Worm (Caenorhabditis elegans) whole organism, mixed stage, embryonic: ENCODE results near the gene F58A4.2.

Source experiments
- M03D4.4 ChIP-seq: sonication (generic microtip); optimal IDR thresholded peaks from 2 replicates; lab custom pipeline; 2017; ENCODE audit warnings: mild to moderate bottlenecking, missing genetic modification characterization, missing compliant biosample characterization
- bed-3 ChIP-seq: fragments of 200-800 bp; sonication (Bioruptor generic); optimal IDR thresholded peaks from 3 replicates; lab custom pipeline; 2018; ENCODE audit warnings: mild to moderate bottlenecking, missing genetic modification characterization, moderate library complexity, missing compliant biosample characterization
- blmp-1 ChIP-seq: fragments of 150-350 bp; optimal IDR thresholded peaks from 2 replicates; lab custom pipeline; 2014; ENCODE audit warnings: missing biosample characterization, missing genetic modification characterization
- ceh-39 ChIP-seq: fragments of 150-350 bp; optimal IDR thresholded peaks from 2 replicates; lab custom pipeline; 2014; ENCODE audit warnings: missing biosample characterization, missing genetic modification characterization
- ceh-43 ChIP-seq: fragments of 200-800 bp; sonication (Bioruptor generic); optimal IDR thresholded peaks from 2 replicates; lab custom pipeline; 2018; ENCODE audit warnings: mild to moderate bottlenecking, missing genetic modification characterization, moderate library complexity, missing compliant biosample characterization
- ceh-83 ChIP-seq: fragments of 200-800 bp; sonication (Bioruptor generic); optimal IDR thresholded peaks from 2 replicates; lab custom pipeline; 2018; ENCODE audit warnings: mild to moderate bottlenecking, missing genetic modification characterization, missing compliant biosample characterization
- ces-1 ChIP-seq: fragments of 150-350 bp; optimal IDR thresholded peaks from 2 replicates; lab custom pipeline; 2014; ENCODE audit warnings: missing biosample characterization, missing genetic modification reagents, missing genetic modification characterization
- drap-1 ChIP-seq: fragments of 200-800 bp; sonication (Bioruptor generic); optimal IDR thresholded peaks from 3 replicates; lab custom pipeline; 2018; ENCODE audit warnings: mild to moderate bottlenecking, missing genetic modification characterization, missing compliant biosample characterization
- elt-1 ChIP-seq: sonication (generic microtip); optimal IDR thresholded peaks from 2 replicates; lab custom pipeline; 2017; ENCODE audit warnings: missing genetic modification characterization, mild to moderate bottlenecking, missing compliant biosample characterization, antibody characterized with exemption, moderate library complexity, borderline replicate concordance; ENCODE audit not compliant: insufficient read depth
- elt-3 ChIP-seq: fragments of 150-350 bp; optimal IDR thresholded peaks from 2 replicates; lab custom pipeline; 2014; ENCODE audit warnings: missing biosample characterization, missing genetic modification characterization
- flh-1 ChIP-seq: fragments of 200-800 bp; sonication (Bioruptor generic); optimal IDR thresholded peaks from 2 replicates; lab custom pipeline; 2018; ENCODE audit warnings: mild to moderate bottlenecking, missing genetic modification characterization, moderate library complexity, missing compliant biosample characterization
- ham-2 ChIP-seq: fragments of 200-800 bp; sonication (Bioruptor generic); optimal IDR thresholded peaks from 2 replicates; lab custom pipeline; 2018; ENCODE audit warnings: mild to moderate bottlenecking, missing genetic modification characterization, missing compliant biosample characterization
- lin-13 ChIP-seq: fragments of 150-350 bp; optimal IDR thresholded peaks from 2 replicates; lab custom pipeline; 2014; ENCODE audit warnings: missing biosample characterization, missing genetic modification characterization
- lsy-2 ChIP-seq: fragments of 150-350 bp; optimal IDR thresholded peaks from 2 replicates; lab custom pipeline; 2014; ENCODE audit warnings: missing biosample characterization, missing genetic modification characterization
- mab-5 ChIP-seq: fragments of 150-350 bp; optimal IDR thresholded peaks from 2 replicates; lab custom pipeline; 2014; ENCODE audit warnings: missing biosample characterization, missing genetic modification characterization
- mep-1 ChIP-seq: fragments of 150-350 bp; optimal IDR thresholded peaks from 2 replicates; lab custom pipeline; 2017; ENCODE audit warnings: missing biosample characterization, missing genetic modification reagents, missing genetic modification characterization, inconsistent platforms
- mls-2 ChIP-seq: sonication (generic microtip); optimal IDR thresholded peaks from 2 replicates; lab custom pipeline; 2016; ENCODE audit warnings: mild to moderate bottlenecking, missing genetic modification characterization, moderate library complexity, missing compliant biosample characterization
- nhr-2 ChIP-seq: fragments of 150-350 bp; optimal IDR thresholded peaks from 2 replicates; lab custom pipeline; 2014; ENCODE audit warnings: missing biosample characterization, missing genetic modification characterization
- nhr-237 ChIP-seq: fragments of 150-350 bp; optimal IDR thresholded peaks from 2 replicates; lab custom pipeline; 2014; ENCODE audit warnings: missing biosample characterization, missing genetic modification characterization
- nhr-76 ChIP-seq: sonication (generic microtip); optimal IDR thresholded peaks from 2 replicates; lab custom pipeline; 2017; ENCODE audit warnings: missing biosample characterization, missing genetic modification characterization
- pha-4 ChIP-seq: fragments of 150-350 bp; optimal IDR thresholded peaks from 2 replicates; lab custom pipeline; 2018; ENCODE audit warnings: missing biosample characterization, missing genetic modification reagents, missing genetic modification characterization
- snpc-4 ChIP-seq: fragments of 150-350 bp; optimal IDR thresholded peaks from 2 replicates; lab custom pipeline; 2014; ENCODE audit warnings: missing biosample characterization, missing genetic modification characterization
- sptf-1 ChIP-seq: sonication (generic microtip); optimal IDR thresholded peaks from 2 replicates; lab custom pipeline; 2017; ENCODE audit warnings: mild to moderate bottlenecking, missing genetic modification characterization, moderate library complexity, missing compliant biosample characterization
- unc-120 ChIP-seq: sonication (generic microtip); optimal IDR thresholded peaks from 2 replicates; lab custom pipeline; 2017; ENCODE audit warnings: missing genetic modification characterization, missing compliant biosample characterization; ENCODE audit not compliant: poor library complexity, severe bottlenecking
- unc-39 ChIP-seq: fragments of 150-350 bp; optimal IDR thresholded peaks from 2 replicates; lab custom pipeline; 2014; ENCODE audit warnings: missing biosample characterization, missing genetic modification characterization
- unc-62 ChIP-seq: fragments of 150-350 bp; optimal IDR thresholded peaks from 2 replicates; lab custom pipeline; 2014; ENCODE audit warnings: missing biosample characterization, missing genetic modification reagents, missing genetic modification characterization
- zip-8 ChIP-seq: fragments of 150-350 bp; optimal IDR thresholded peaks from 2 replicates; lab custom pipeline; 2014; ENCODE audit warnings: missing biosample characterization, missing genetic modification characterization
- ztf-11 ChIP-seq: fragments of 150-350 bp; optimal IDR thresholded peaks from 2 replicates; lab custom pipeline; 2014; ENCODE audit warnings: missing biosample characterization, missing genetic modification characterization

Gene F58A4.2

DNA sequence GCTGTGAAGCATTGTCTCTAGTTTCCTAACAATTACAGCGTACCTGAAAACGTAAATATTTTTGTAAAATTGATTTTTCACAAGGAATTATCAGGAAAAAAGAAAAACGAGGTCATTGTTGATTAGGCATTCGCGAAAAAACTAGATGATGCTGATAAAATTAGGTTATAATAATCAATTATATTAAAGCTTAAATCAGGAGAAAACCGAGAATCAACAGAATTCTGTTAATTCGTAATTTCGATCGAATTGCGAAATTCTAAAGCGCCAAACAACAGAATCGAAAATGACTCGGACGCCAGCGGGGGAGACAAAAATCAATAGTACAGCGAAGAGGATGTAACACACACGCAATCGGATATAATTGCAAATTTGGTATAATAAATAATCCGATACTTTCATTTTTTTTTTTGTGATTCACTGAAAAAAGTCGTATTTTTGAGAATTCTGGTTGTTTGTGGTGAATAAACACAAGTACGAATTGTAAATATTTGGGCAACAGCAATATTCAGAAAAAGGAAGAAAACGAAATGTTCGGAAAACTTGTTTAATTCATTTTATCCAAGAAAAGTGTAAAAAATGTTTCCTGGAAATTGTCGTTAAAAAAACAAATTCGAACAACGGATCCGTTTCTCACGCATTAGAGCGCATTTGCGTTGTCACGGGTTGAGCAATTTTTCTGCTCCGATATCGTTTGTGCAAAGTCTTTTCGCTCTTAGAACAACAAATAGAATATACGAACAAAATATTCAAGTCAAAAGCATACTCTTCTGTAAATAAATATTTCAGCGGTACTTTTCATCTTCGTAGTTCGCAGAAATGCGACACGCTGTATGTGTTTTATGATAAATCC, 20.3 kb downstream of the F58A4.2 start, which contains the start of gene ced-7:
TSS of gene ced-7 (minus strand) at position 51 of the 853 bp plus-strand sequence.
- TF ChIP-seq ces-1: peak; percentile 11
- peak; percentile 35 for TF ChIP-seq mep-1 (tag; lab: Kevin White, UChicago)
- TF ChIP-seq ceh-43 (GFP tag; lab: Kevin White, UChicago): no peak
- TF ChIP-seq, all 35 proteins: peak for 2

DNA sequence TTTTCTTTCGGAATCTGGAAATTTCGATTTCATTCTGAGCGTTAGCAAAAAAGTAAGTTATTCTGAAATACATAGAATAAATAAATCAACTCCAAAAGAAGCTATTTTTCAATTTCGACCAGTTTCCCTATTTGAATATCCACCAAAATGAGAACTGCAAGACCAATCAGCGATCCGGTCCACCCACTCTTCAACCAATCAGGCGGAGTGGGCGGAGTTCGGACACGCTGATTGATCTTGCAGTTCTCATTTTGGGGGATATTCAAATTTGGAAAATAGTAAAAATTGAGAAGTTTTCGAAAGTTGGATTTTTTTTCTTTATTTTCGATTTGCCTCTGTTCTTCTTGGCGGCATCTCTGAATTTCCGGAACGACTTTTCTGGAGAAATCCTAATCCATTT, 29.7 kb downstream of the F58A4.2 start:
- TF ChIP-seq nhr-237 (tag; lab: Kevin White, UChicago): no peak
- TF ChIP-seq M03D4.4 (tag; lab: Kevin White, UChicago): no peak
- no peak for TF ChIP-seq ztf-11

DNA sequence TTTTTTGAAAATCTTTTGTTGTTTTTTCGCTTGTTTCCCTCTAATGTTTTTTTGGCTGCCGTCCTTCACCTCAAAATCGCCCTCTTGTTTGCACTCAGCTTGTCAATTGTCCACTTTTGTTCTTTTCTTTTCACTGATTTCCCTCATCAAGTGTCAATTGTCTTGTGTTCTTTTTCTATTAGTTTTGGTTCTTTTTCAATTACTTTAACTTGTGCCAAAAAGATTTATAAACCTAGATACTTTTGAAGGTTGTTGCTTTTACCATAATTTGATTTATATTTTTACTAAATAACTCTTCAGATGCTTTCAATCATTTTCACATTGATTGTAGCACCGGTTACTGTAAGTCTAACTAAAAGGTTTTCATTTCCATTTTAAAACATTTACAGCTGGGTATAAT, 32.1 kb downstream of the F58A4.2 start, which contains the start of gene C48B4.13:
TSS of gene C48B4.13 (plus strand) at position 301 of the 400 bp plus-strand sequence.
- TF ChIP-seq drap-1 (GFP tag; lab: Kevin White, UChicago): no peak
- TF ChIP-seq elt-3 (tag; lab: Kevin White, UChicago): no peak
- no peak for TF ChIP-seq ces-1
- no peak for TF ChIP-seq unc-39 (tag; lab: Kevin White, UChicago)
- TF ChIP-seq ceh-43 (GFP tag; lab: Kevin White, UChicago): no peak
- no peak for TF ChIP-seq snpc-4 (tag; lab: Kevin White, UChicago)
- TF ChIP-seq flh-1 (GFP tag; lab: Kevin White, UChicago): no peak
- no peak for TF ChIP-seq M03D4.4 (tag; lab: Kevin White, UChicago)
- no peak for TF ChIP-seq nhr-76 (tag; lab: Kevin White, UChicago)
- no peak for TF ChIP-seq lin-13 (tag; lab: Kevin White, UChicago)
- TF ChIP-seq bed-3: no peak
- no peak for TF ChIP-seq nhr-237 (tag; lab: Kevin White, UChicago)
- TF ChIP-seq unc-120: no peak
- TF ChIP-seq mab-5 (tag; lab: Kevin White, UChicago): no peak
- TF ChIP-seq elt-1 (tag; lab: Kevin White, UChicago): no peak

DNA sequence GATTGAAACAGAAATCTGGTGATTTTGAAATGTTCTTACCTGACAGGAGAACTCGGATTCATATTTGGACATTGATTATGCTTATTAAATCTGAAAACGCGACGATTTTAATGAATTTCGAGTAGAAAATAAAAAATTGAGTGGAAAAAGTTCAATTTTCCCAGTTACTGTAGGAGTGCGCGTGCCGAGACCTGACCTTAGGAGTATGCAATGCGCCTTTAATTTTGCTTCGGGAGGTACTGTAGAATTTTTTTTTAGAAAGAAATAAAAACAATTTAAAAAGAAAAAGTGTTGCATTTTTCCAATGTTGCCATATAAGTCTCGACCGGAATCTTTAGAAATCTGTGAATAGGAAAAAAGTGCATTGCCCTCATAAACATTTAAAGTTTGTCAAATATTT, 34.6 kb downstream of the F58A4.2 start, which contains the start of gene C48B4.11:
TSS of gene C48B4.11 (minus strand) at position 143 of the 400 bp plus-strand sequence.
- no peak for TF ChIP-seq zip-8 (tag; lab: Kevin White, UChicago)
- TF ChIP-seq mep-1 (tag; lab: Kevin White, UChicago): no peak
- no peak for TF ChIP-seq elt-1 (tag; lab: Kevin White, UChicago)
- no peak for TF ChIP-seq lin-13 (tag; lab: Kevin White, UChicago)
- no peak for TF ChIP-seq snpc-4 (tag; lab: Kevin White, UChicago)

- TF ChIP-seq drap-1 (GFP tag; lab: Kevin White, UChicago) (no peak), lin-13 (tag; lab: Kevin White, UChicago) (no peak), ztf-11 (no peak), blmp-1 (tag; lab: Kevin White, UChicago) (no peak), unc-62 (GFP tag; lab: Kevin White, UChicago) (no peak), ceh-83 (GFP tag; lab: Kevin White, UChicago) (no peak), nhr-2 (no peak), pha-4 (no peak), elt-1 (tag; lab: Kevin White, UChicago) (no peak), zip-8 (tag; lab: Kevin White, UChicago) (no peak), flh-1 (GFP tag; lab: Kevin White, UChicago) (no peak), unc-39 (tag; lab: Kevin White, UChicago) (no peak), lsy-2 (tag; lab: Kevin White, UChicago) (no peak), mls-2 (tag; lab: Kevin White, UChicago) (no peak)
- TF ChIP-seq, all 35 proteins: peak for 0
Observed at ce11 chrIII:9564410-9564809, 36.1 kb downstream of the F58A4.2 start, which contains the start of gene C48B4.10. C48B4.10 (minus strand) TSS chrIII:9564510.

DNA sequence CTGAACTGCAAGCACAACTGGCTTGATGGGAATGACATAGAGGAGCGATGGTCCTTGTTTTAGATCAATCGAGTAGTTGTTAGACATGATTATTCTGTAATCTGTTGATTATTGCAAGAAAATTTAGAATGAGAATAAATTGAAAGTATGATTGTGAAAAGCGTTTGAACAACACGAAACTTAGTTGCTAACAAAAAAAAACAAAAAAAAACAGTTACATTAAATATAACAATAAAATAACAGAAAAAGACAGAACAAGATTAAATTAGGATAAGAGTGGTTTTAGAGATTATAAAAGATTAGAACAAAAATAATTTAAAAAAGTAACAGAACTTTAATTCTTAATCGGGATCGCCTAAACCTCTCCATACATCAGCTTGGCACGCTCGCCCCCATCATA, 37.3 kb downstream of the F58A4.2 start, which contains the start of gene C48B4.9:
TSS of gene C48B4.9 (minus strand) at position 101 of the 400 bp plus-strand sequence.
- TF ChIP-seq unc-120 (no peak), nhr-76 (tag; lab: Kevin White, UChicago) (no peak), sptf-1 (tag; lab: Kevin White, UChicago) (no peak), zip-8 (tag; lab: Kevin White, UChicago) (no peak), nhr-237 (tag; lab: Kevin White, UChicago) (no peak), ham-2 (GFP tag; lab: Kevin White, UChicago) (no peak), pha-4 (no peak), flh-1 (GFP tag; lab: Kevin White, UChicago) (no peak), blmp-1 (tag; lab: Kevin White, UChicago) (no peak), ces-1 (no peak), ceh-43 (GFP tag; lab: Kevin White, UChicago) (no peak), drap-1 (GFP tag; lab: Kevin White, UChicago) (no peak), ceh-39 (no peak), mep-1 (tag; lab: Kevin White, UChicago) (no peak), unc-62 (GFP tag; lab: Kevin White, UChicago) (no peak)
